Worm (Caenorhabditis elegans) whole organism, L2 larva: Measurements from ENCODE around the gene CD4.11.

Experiments used
- aly-2 ChIP-seq: fragments of 150-350 bp; optimal IDR thresholded peaks from 2 replicates; lab custom pipeline; 2014; ENCODE audit warnings: missing biosample characterization, missing genetic modification characterization
- ceh-16 ChIP-seq: fragments of 150-350 bp; optimal IDR thresholded peaks from 2 replicates; lab custom pipeline; 2014; ENCODE audit warnings: missing biosample characterization, missing genetic modification characterization
- mdl-1 ChIP-seq, 2 experiments: fragments of 150-350 bp in 1 of 2; sonication (generic microtip) in 1 of 2; optimal IDR thresholded peaks; 2 replicates each; lab custom pipeline; 2017; ENCODE audit warnings: missing biosample characterization in 2 of 2, missing genetic modification characterization in 2 of 2
- nhr-11 ChIP-seq: fragments of 150-350 bp; optimal IDR thresholded peaks from 2 replicates; lab custom pipeline; 2014; ENCODE audit warnings: missing biosample characterization, missing genetic modification characterization
- skn-1 ChIP-seq: sonication (generic microtip); optimal IDR thresholded peaks from 2 replicates; lab custom pipeline; 2017; ENCODE audit warnings: missing biosample characterization, missing genetic modification characterization
- unc-39 ChIP-seq: fragments of 150-350 bp; optimal IDR thresholded peaks from 2 replicates; lab custom pipeline; 2014; ENCODE audit warnings: missing biosample characterization, missing genetic modification characterization
- unc-62 ChIP-seq: fragments of 150-350 bp; optimal IDR thresholded peaks from 2 replicates; lab custom pipeline; 2014; ENCODE audit warnings: missing biosample characterization, missing genetic modification reagents, missing genetic modification characterization
- zag-1 ChIP-seq: fragments of 150-350 bp; optimal IDR thresholded peaks from 2 replicates; lab custom pipeline; 2014; ENCODE audit warnings: missing biosample characterization, missing genetic modification characterization
- ztf-4 ChIP-seq: fragments of 150-350 bp; optimal IDR thresholded peaks from 2 replicates; lab custom pipeline; 2014; ENCODE audit warnings: missing biosample characterization, missing genetic modification characterization

ce11 chrV:5630792-5631191, 45.9 kb downstream of the CD4.11 start, which contains the start of gene acy-4:
- TF ChIP-seq skn-1 (tag; lab: Kevin White, UChicago) (no peak), ztf-4 (no peak), unc-62 (GFP tag; lab: Kevin White, UChicago) (no peak), mdl-1 (tag; optimal IDR thresholded peaks at IDR 0.05; lab: Kevin White, UChicago) (no peak), aly-2 (tag; lab: Kevin White, UChicago) (no peak), zag-1 (tag; lab: Kevin White, UChicago) (no peak), unc-39 (no peak), nhr-11 (tag; lab: Kevin White, UChicago) (no peak), ceh-16 (tag; lab: Kevin White, UChicago) (no peak)
